Worm (Caenorhabditis elegans): ENCODE results near the gene pals-39.

DNA sequence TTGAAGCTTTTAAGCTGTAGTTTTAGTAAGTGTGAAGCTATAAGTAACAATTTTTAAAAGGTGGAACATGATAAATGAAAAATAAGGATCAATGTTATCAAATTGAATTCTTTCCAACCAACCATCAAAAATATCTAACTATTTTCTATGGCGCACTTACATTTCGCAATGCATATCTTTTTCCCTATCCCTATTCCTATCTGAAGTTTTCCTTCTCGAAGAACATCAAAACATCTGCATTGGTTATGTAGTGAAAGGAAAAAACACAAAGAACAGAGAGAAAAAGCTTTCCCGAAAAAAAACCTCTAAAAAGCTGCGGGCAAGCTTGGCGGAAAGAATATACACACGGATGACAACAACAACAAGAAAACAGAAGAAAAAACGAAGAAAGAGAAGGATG is 16.9 kb upstream of the pals-39 start:
- TF ChIP-seq vab-15 (tag; optimal IDR thresholded peaks at IDR 0.05) (no peak), pax-3 (tag; optimal IDR thresholded peaks at IDR 0.05) (no peak)
